Worm (Caenorhabditis elegans): ENCODE measurements around the gene Y51A2B.4.

Y51A2B.4 gene

ce11 chrV:18389046-18389445 is at the start of gene Y51A2B.4, which contains the start of gene Y51A2B.5:
Gene Y51A2B.4 (minus strand): TSS chrV:18389146.
Gene Y51A2B.5 (plus strand): TSS chrV:18389277.
- TF ChIP-seq unc-62 (GFP tag; optimal IDR thresholded peaks at IDR 0.05) (no peak), akir-1 (GFP tag; optimal IDR thresholded peaks at IDR 0.05) (no peak), mcd-1 (GFP tag; IDR thresholded peaks at IDR 0.05) (no peak), lin-40 (tag; optimal IDR thresholded peaks at IDR 0.05) (no peak), lin-26 (GFP tag; IDR thresholded peaks at IDR 0.05) (no peak), nhr-120 (GFP tag; IDR thresholded peaks at IDR 0.05) (no peak), ZK185.1 (tag; optimal IDR thresholded peaks at IDR 0.05; ENCODE audit: poor library complexity, severe bottlenecking) (no peak), D2030.7 (GFP tag; IDR thresholded peaks at IDR 0.05) (no peak), somi-1 (GFP tag; optimal IDR thresholded peaks at IDR 0.05) (no peak)

ce11 chrV:18438081-18438480 is 49.1 kb upstream of the Y51A2B.4 start, which contains the start of gene ZK262.8:
Gene ZK262.8 (plus strand): TSS chrV:18438381.
- no peak for TF ChIP-seq B0261.1 (tag; optimal IDR thresholded peaks at IDR 0.05)
- no peak for TF ChIP-seq mel-28 (tag; optimal IDR thresholded peaks at IDR 0.05; ENCODE audit: borderline replicate concordance)
- no peak for TF ChIP-seq ceh-27 (GFP tag; optimal IDR thresholded peaks at IDR 0.05)
- no peak for TF ChIP-seq athp-1 (tag; optimal IDR thresholded peaks at IDR 0.05)
- no peak for TF ChIP-seq lin-35 (GFP tag; optimal IDR thresholded peaks at IDR 0.05)
- TF ChIP-seq ztf-28 (GFP tag; IDR thresholded peaks at IDR 0.05): no peak
- TF ChIP-seq ceh-100 (GFP tag; IDR thresholded peaks at IDR 0.05): no peak
- no peak for TF ChIP-seq hsf-1 (GFP tag; IDR thresholded peaks at IDR 0.05)
- TF ChIP-seq B0019.2 (GFP tag; conservative IDR thresholded peaks at IDR 0.05): no peak
- no peak for TF ChIP-seq nhr-27 (tag; optimal IDR thresholded peaks at IDR 0.05)
- TF ChIP-seq unc-62 (GFP tag; optimal IDR thresholded peaks at IDR 0.05): no peak

ce11 chrV:18434961-18435360 is 46.0 kb upstream of the Y51A2B.4 start, which contains the start of gene ZK262.20:
Gene ZK262.20 (minus strand): TSS chrV:18435061.
- TF ChIP-seq fkh-3 (tag; optimal IDR thresholded peaks at IDR 0.05) (no peak), die-1 (tag; optimal IDR thresholded peaks at IDR 0.05) (no peak), tbp1 (GFP tag; optimal IDR thresholded peaks at IDR 0.05) (no peak), ztf-28 (GFP tag; IDR thresholded peaks at IDR 0.05) (no peak), Y56A3A.18 (GFP tag; IDR thresholded peaks at IDR 0.05) (no peak), hlh-26 (GFP tag; conservative IDR thresholded peaks at IDR 0.05) (no peak), ama-1 (optimal IDR thresholded peaks at IDR 0.05) (no peak), ama-1 (GFP tag; optimal IDR thresholded peaks at IDR 0.05) (no peak), F10E7.11 (tag; optimal IDR thresholded peaks at IDR 0.05) (no peak), ztf-26 (tag; optimal IDR thresholded peaks at IDR 0.05) (no peak), unc-130 (GFP tag; optimal IDR thresholded peaks at IDR 0.05) (no peak), Y53G8AR.9 (GFP tag; conservative IDR thresholded peaks at IDR 0.05) (no peak), athp-1 (tag; optimal IDR thresholded peaks at IDR 0.05) (no peak), hrde-1 (tag; optimal IDR thresholded peaks at IDR 0.05; ENCODE audit: borderline replicate concordance) (no peak), hlh-12 (tag; optimal IDR thresholded peaks at IDR 0.05) (no peak)

- TF ChIP-seq unc-62 (GFP tag; optimal IDR thresholded peaks at IDR 0.05): no peak
- no peak for TF ChIP-seq nfya-2 (GFP tag; IDR thresholded peaks at IDR 0.05)
- TF ChIP-seq madf-10 (tag; optimal IDR thresholded peaks at IDR 0.05): no peak
- TF ChIP-seq mxl-1 (tag; optimal IDR thresholded peaks at IDR 0.05): no peak
- TF ChIP-seq hrde-1 (tag; optimal IDR thresholded peaks at IDR 0.05; ENCODE audit: borderline replicate concordance): no peak
- TF ChIP-seq F23B12.7 (tag; optimal IDR thresholded peaks at IDR 0.05; ENCODE audit: insufficient read depth): no peak
- TF ChIP-seq C17E4.6 (GFP tag; IDR thresholded peaks at IDR 0.05): no peak
- TF ChIP-seq lin-35 (GFP tag; optimal IDR thresholded peaks at IDR 0.05): no peak
- TF ChIP-seq D2030.7 (GFP tag; IDR thresholded peaks at IDR 0.05): no peak
- TF ChIP-seq snpc-3.4 (tag; optimal IDR thresholded peaks at IDR 0.05): no peak
- TF ChIP-seq let-607 (tag; optimal IDR thresholded peaks at IDR 0.05): no peak
- no peak for TF ChIP-seq nhr-90 (tag; optimal IDR thresholded peaks at IDR 0.05)
- TF ChIP-seq ztf-18 (tag; optimal IDR thresholded peaks at IDR 0.05): no peak
- TF ChIP-seq ceh-58 (GFP tag; IDR thresholded peaks at IDR 0.05): no peak
Observed at ce11 chrV:18431450-18431849, 42.5 kb upstream of the Y51A2B.4 start, which contains the start of gene srw-82. Gene srw-82 (plus strand): TSS chrV:18431750.
